Worm (Caenorhabditis elegans): ENCODE data around the gene F28H7.8.

Gene F28H7.8

ce11 chrV:10723583-10723982 lies 35.2 kb upstream of the F28H7.8 start:
- TF ChIP-seq nhr-10 (tag; optimal IDR thresholded peaks at IDR 0.05): no peak
- TF ChIP-seq Y55F3AM.14 (GFP tag; optimal IDR thresholded peaks at IDR 0.05): no peak
- TF ChIP-seq nhr-23 (tag; optimal IDR thresholded peaks at IDR 0.05): no peak
- TF ChIP-seq mbf-1 (tag; optimal IDR thresholded peaks at IDR 0.05): no peak
- TF ChIP-seq sem-4 (tag; optimal IDR thresholded peaks at IDR 0.05): no peak
- no peak for TF ChIP-seq peb-1 (tag; optimal IDR thresholded peaks at IDR 0.05)
- TF ChIP-seq nhr-77 (tag; optimal IDR thresholded peaks at IDR 0.05): no peak
- TF ChIP-seq C34F6.9 (tag; optimal IDR thresholded peaks at IDR 0.05): no peak
- no peak for TF ChIP-seq F13H6.1 (tag; optimal IDR thresholded peaks at IDR 0.05)
- TF ChIP-seq skn-1 (tag; optimal IDR thresholded peaks at IDR 0.05): no peak
- TF ChIP-seq unc-62 (GFP tag; optimal IDR thresholded peaks at IDR 0.05): no peak
- no peak for TF ChIP-seq unc-55 (GFP tag; optimal IDR thresholded peaks at IDR 0.05)
- TF ChIP-seq elt-3 (tag; optimal IDR thresholded peaks at IDR 0.05): no peak
- no peak for TF ChIP-seq dmd-4 (tag; optimal IDR thresholded peaks at IDR 0.05)
- no peak for TF ChIP-seq unc-39 (tag; optimal IDR thresholded peaks at IDR 0.05)
- TF ChIP-seq ama-1 (optimal IDR thresholded peaks at IDR 0.05): no peak
- no peak for TF ChIP-seq aly-2 (tag; optimal IDR thresholded peaks at IDR 0.05)
- TF ChIP-seq egl-27 (tag; optimal IDR thresholded peaks at IDR 0.05): no peak
- no peak for TF ChIP-seq nhr-12 (tag; optimal IDR thresholded peaks at IDR 0.05)

- peak; percentile 6 for TF ChIP-seq nhr-129 (tag; optimal IDR thresholded peaks at IDR 0.05)
- no peak for TF ChIP-seq mdl-1 (tag; optimal IDR thresholded peaks at IDR 0.05)
- peak; percentile 46 for TF ChIP-seq sma-9 (GFP tag; optimal IDR thresholded peaks at IDR 0.05)
- no peak for TF ChIP-seq sma-9 (tag; optimal IDR thresholded peaks at IDR 0.05)
- TF ChIP-seq nhr-6 (tag; optimal IDR thresholded peaks at IDR 0.05): no peak
Measured at ce11 chrV:10724472-10724871, 34.3 kb upstream of the F28H7.8 start.

ce11 chrV:10725424-10725951 lies 33.3 kb upstream of the F28H7.8 start:
- peak; percentile 15 for TF ChIP-seq nhr-25 (tag; optimal IDR thresholded peaks at IDR 0.05)
- TF ChIP-seq unc-39 (tag; optimal IDR thresholded peaks at IDR 0.05): no peak

ce11 chrV:10726691-10727090 lies 32.1 kb upstream of the F28H7.8 start:
- TF ChIP-seq nhr-6 (tag; optimal IDR thresholded peaks at IDR 0.05): no peak
- TF ChIP-seq gmeb-1 (tag; optimal IDR thresholded peaks at IDR 0.05): peak; percentile 33
- TF ChIP-seq nhr-12 (tag; optimal IDR thresholded peaks at IDR 0.05): no peak
- TF ChIP-seq sma-3 (GFP tag; optimal IDR thresholded peaks at IDR 0.05): peak; percentile 32
- TF ChIP-seq fos-1 (tag; optimal IDR thresholded peaks at IDR 0.05): peak; percentile 76
- TF ChIP-seq mbf-1 (tag; optimal IDR thresholded peaks at IDR 0.05): no peak
- peak; percentile 28 for TF ChIP-seq nhr-129 (tag; optimal IDR thresholded peaks at IDR 0.05)
- TF ChIP-seq alr-1 (tag; optimal IDR thresholded peaks at IDR 0.05): no peak
- peak; percentile 67 for TF ChIP-seq F13H6.1 (tag; optimal IDR thresholded peaks at IDR 0.05)
- no peak for TF ChIP-seq lin-39 (tag; optimal IDR thresholded peaks at IDR 0.05)
- peak in 1 of 2 experiments; percentile 27 for TF ChIP-seq mdl-1 (tag; optimal IDR thresholded peaks at IDR 0.05)
- no peak for TF ChIP-seq aly-2 (tag; optimal IDR thresholded peaks at IDR 0.05)
- TF ChIP-seq ama-1 (optimal IDR thresholded peaks at IDR 0.05): no peak
- TF ChIP-seq elt-3 (tag; optimal IDR thresholded peaks at IDR 0.05): no peak
- no peak for TF ChIP-seq ceh-16 (tag; optimal IDR thresholded peaks at IDR 0.05)
- peak; percentile 73 for TF ChIP-seq sma-9 (GFP tag; optimal IDR thresholded peaks at IDR 0.05)
- TF ChIP-seq sma-9 (tag; optimal IDR thresholded peaks at IDR 0.05): no peak
- TF ChIP-seq egl-27 (tag; optimal IDR thresholded peaks at IDR 0.05): peak; percentile 8
- TF ChIP-seq crh-2 (tag; optimal IDR thresholded peaks at IDR 0.05): peak; percentile 52
- no peak for TF ChIP-seq nhr-25 (tag; optimal IDR thresholded peaks at IDR 0.05)

ce11 chrV:10727651-10728050 lies 31.1 kb upstream of the F28H7.8 start:
- peak; percentile 1 for TF ChIP-seq fos-1 (tag; optimal IDR thresholded peaks at IDR 0.05)
- TF ChIP-seq nhr-77 (tag; optimal IDR thresholded peaks at IDR 0.05): no peak
- peak; percentile 65 for TF ChIP-seq nhr-129 (tag; optimal IDR thresholded peaks at IDR 0.05)
- no peak for TF ChIP-seq ztf-4 (tag; optimal IDR thresholded peaks at IDR 0.05)
- peak; percentile 44 for TF ChIP-seq nhr-21 (tag; optimal IDR thresholded peaks at IDR 0.05)
- no peak for TF ChIP-seq unc-55 (GFP tag; optimal IDR thresholded peaks at IDR 0.05)
- TF ChIP-seq F13H6.1 (tag; optimal IDR thresholded peaks at IDR 0.05): peak; percentile 87
- TF ChIP-seq nhr-11 (tag; optimal IDR thresholded peaks at IDR 0.05): no peak
- TF ChIP-seq ceh-82 (tag; optimal IDR thresholded peaks at IDR 0.05): no peak
- no peak for TF ChIP-seq gmeb-1 (tag; optimal IDR thresholded peaks at IDR 0.05)
- no peak for TF ChIP-seq nhr-12 (tag; optimal IDR thresholded peaks at IDR 0.05)
- TF ChIP-seq mab-5 (tag; optimal IDR thresholded peaks at IDR 0.05): peak; percentile 83
- TF ChIP-seq egl-27 (tag; optimal IDR thresholded peaks at IDR 0.05): peak; percentile 73
- TF ChIP-seq nhr-10 (tag; optimal IDR thresholded peaks at IDR 0.05): no peak
- peak; percentile 15 for TF ChIP-seq nhr-6 (tag; optimal IDR thresholded peaks at IDR 0.05)
- no peak for TF ChIP-seq lin-39 (tag; optimal IDR thresholded peaks at IDR 0.05)
- no peak for TF ChIP-seq ztf-11 (tag; optimal IDR thresholded peaks at IDR 0.05)
- peak in 1 of 2 experiments; percentile 66 for TF ChIP-seq lsy-2 (tag; optimal IDR thresholded peaks at IDR 0.05)
- TF ChIP-seq sma-3 (GFP tag; optimal IDR thresholded peaks at IDR 0.05): no peak
- TF ChIP-seq sma-9 (GFP tag; optimal IDR thresholded peaks at IDR 0.05): peak; percentile 94
- TF ChIP-seq sma-9 (tag; optimal IDR thresholded peaks at IDR 0.05): peak; percentile 65
- TF ChIP-seq R02D3.7 (tag; optimal IDR thresholded peaks at IDR 0.05): no peak
- no peak for TF ChIP-seq aly-2 (tag; optimal IDR thresholded peaks at IDR 0.05)
- TF ChIP-seq sem-4 (tag; optimal IDR thresholded peaks at IDR 0.05): peak; percentile 79
- no peak for TF ChIP-seq peb-1 (tag; optimal IDR thresholded peaks at IDR 0.05)
- TF ChIP-seq lin-13 (GFP tag; optimal IDR thresholded peaks at IDR 0.05): no peak
- TF ChIP-seq unc-62 (GFP tag; optimal IDR thresholded peaks at IDR 0.05): peak; percentile 70
- TF ChIP-seq mdl-1 (tag; optimal IDR thresholded peaks at IDR 0.05): no peak
- TF ChIP-seq zag-1 (tag; optimal IDR thresholded peaks at IDR 0.05): no peak
- TF ChIP-seq C34F6.9 (tag; optimal IDR thresholded peaks at IDR 0.05): peak; percentile 27
- TF ChIP-seq snpc-4 (tag; optimal IDR thresholded peaks at IDR 0.05): no peak

Data from whole organism, L2 larva.